Worm (Caenorhabditis elegans) whole organism, L3 larva: ENCODE results near the gene ZC239.5.

Experiments
- ZK546.5 ChIP-seq: sonication (generic microtip); optimal IDR thresholded peaks from 2 replicates; lab custom pipeline; 2017; ENCODE audit warnings: missing biosample characterization, missing genetic modification characterization
- ama-1 ChIP-seq: fragments of 150-350 bp; optimal IDR thresholded peaks from 2 replicates; lab custom pipeline; 2018
- ceh-82 ChIP-seq: fragments of 150-350 bp; optimal IDR thresholded peaks from 2 replicates; lab custom pipeline; 2014; ENCODE audit warnings: missing biosample characterization, missing genetic modification characterization
- ceh-9 ChIP-seq: sonication (generic microtip); optimal IDR thresholded peaks from 2 replicates; lab custom pipeline; 2018; ENCODE audit warnings: missing biosample characterization, missing genetic modification characterization
- egl-27 ChIP-seq: sonication (generic microtip); optimal IDR thresholded peaks from 4 replicates; lab custom pipeline; 2017; ENCODE audit warnings: missing biosample characterization, missing genetic modification reagents, missing genetic modification characterization
- egl-5 ChIP-seq: fragments of 150-350 bp; optimal IDR thresholded peaks from 2 replicates; lab custom pipeline; 2017; ENCODE audit warnings: missing biosample characterization, missing genetic modification reagents, missing genetic modification characterization, inconsistent platforms
- elt-2 ChIP-seq: sonication (generic microtip); optimal IDR thresholded peaks from 2 replicates; lab custom pipeline; 2016; ENCODE audit warnings: missing genetic modification reagents, mild to moderate bottlenecking, missing genetic modification characterization, missing compliant biosample characterization
- eor-1 ChIP-seq, 2 experiments: fragments of 150-350 bp; optimal IDR thresholded peaks; 2 replicates each; lab custom pipeline; 2014 to 2018; ENCODE audit warnings: missing biosample characterization in 2 of 2, missing genetic modification characterization in 2 of 2
- fkh-10 ChIP-seq: sonication (generic microtip); optimal IDR thresholded peaks from 2 replicates; lab custom pipeline; 2017; ENCODE audit warnings: missing biosample characterization, missing genetic modification reagents, missing genetic modification characterization
- fkh-2 ChIP-seq: fragments of 150-350 bp; optimal IDR thresholded peaks from 2 replicates; lab custom pipeline; 2014; ENCODE audit warnings: missing biosample characterization, missing genetic modification reagents, missing genetic modification characterization
- fos-1 ChIP-seq: fragments of 150-350 bp; optimal IDR thresholded peaks from 2 replicates; lab custom pipeline; 2014; ENCODE audit warnings: missing biosample characterization, missing genetic modification characterization
- jun-1 ChIP-seq: fragments of 150-350 bp; optimal IDR thresholded peaks from 2 replicates; lab custom pipeline; 2014; ENCODE audit warnings: missing biosample characterization, missing genetic modification reagents, missing genetic modification characterization
- lin-39 ChIP-seq: fragments of 150-350 bp; optimal IDR thresholded peaks from 2 replicates; lab custom pipeline; 2018; ENCODE audit warnings: missing biosample characterization, missing genetic modification reagents, missing genetic modification characterization
- lsy-12 ChIP-seq: sonication (generic microtip); optimal IDR thresholded peaks from 2 replicates; lab custom pipeline; 2016; ENCODE audit warnings: mild to moderate bottlenecking, missing genetic modification characterization, missing compliant biosample characterization
- nfya-1 ChIP-seq: sonication (generic microtip); optimal IDR thresholded peaks from 2 replicates; lab custom pipeline; 2017; ENCODE audit warnings: missing genetic modification characterization, mild to moderate bottlenecking, missing compliant biosample characterization, antibody characterized with exemption, moderate library complexity; ENCODE audit not compliant: insufficient read depth
- nhr-11 ChIP-seq: fragments of 150-350 bp; optimal IDR thresholded peaks from 2 replicates; lab custom pipeline; 2014; ENCODE audit warnings: missing biosample characterization, missing genetic modification characterization
- nhr-23 ChIP-seq: fragments of 150-350 bp; optimal IDR thresholded peaks from 2 replicates; lab custom pipeline; 2014; ENCODE audit warnings: missing biosample characterization, missing genetic modification reagents, missing genetic modification characterization
- nhr-237 ChIP-seq: fragments of 150-350 bp; optimal IDR thresholded peaks from 2 replicates; lab custom pipeline; 2014; ENCODE audit warnings: missing biosample characterization, missing genetic modification characterization
- nhr-25 ChIP-seq: sonication (generic microtip); optimal IDR thresholded peaks from 2 replicates; lab custom pipeline; 2017; ENCODE audit warnings: missing biosample characterization, missing genetic modification characterization
- nhr-43 ChIP-seq: sonication (generic microtip); optimal IDR thresholded peaks from 2 replicates; lab custom pipeline; 2016; ENCODE audit warnings: mild to moderate bottlenecking, missing genetic modification characterization, missing compliant biosample characterization; ENCODE audit not compliant: poor library complexity, severe bottlenecking
- nhr-67 ChIP-seq: fragments of 150-350 bp; optimal IDR thresholded peaks from 2 replicates; lab custom pipeline; 2014; ENCODE audit warnings: missing biosample characterization, missing genetic modification characterization
- nhr-76 ChIP-seq: fragments of 150-350 bp; sonication (generic microtip); optimal IDR thresholded peaks from 5 replicates; lab custom pipeline; 2014; ENCODE audit warnings: missing biosample characterization, missing genetic modification characterization
- nhr-77 ChIP-seq: fragments of 150-350 bp; optimal IDR thresholded peaks from 2 replicates; lab custom pipeline; 2014; ENCODE audit warnings: missing biosample characterization, missing genetic modification characterization
- pqm-1 ChIP-seq: fragments of 150-350 bp; optimal IDR thresholded peaks from 2 replicates; lab custom pipeline; 2017; ENCODE audit warnings: missing biosample characterization, missing genetic modification characterization, inconsistent platforms
- skn-1 ChIP-seq: fragments of 150-350 bp; optimal IDR thresholded peaks from 2 replicates; lab custom pipeline; 2014; ENCODE audit warnings: missing biosample characterization, missing genetic modification characterization
- snpc-4 ChIP-seq: fragments of 150-350 bp; optimal IDR thresholded peaks from 2 replicates; lab custom pipeline; 2014; ENCODE audit warnings: missing biosample characterization, missing genetic modification characterization
- tbx-2 ChIP-seq: sonication (generic microtip); optimal IDR thresholded peaks from 2 replicates; lab custom pipeline; 2016; ENCODE audit warnings: mild to moderate bottlenecking, missing genetic modification characterization, missing compliant biosample characterization
- unc-39 ChIP-seq: sonication (generic microtip); optimal IDR thresholded peaks from 4 replicates; lab custom pipeline; 2017; ENCODE audit warnings: missing biosample characterization, missing genetic modification characterization
- unc-62 ChIP-seq: fragments of 150-350 bp; sonication (generic microtip); optimal IDR thresholded peaks from 4 replicates; lab custom pipeline; 2014; ENCODE audit warnings: missing biosample characterization, missing genetic modification reagents, missing genetic modification characterization
- ztf-11 ChIP-seq: fragments of 150-350 bp; optimal IDR thresholded peaks from 2 replicates; lab custom pipeline; 2014; ENCODE audit warnings: missing biosample characterization, missing genetic modification characterization

ZC239.5 gene

ce11 chrII:3244758-3245157, 34.3 kb downstream of the ZC239.5 start:
- TF ChIP-seq elt-2 (tag; lab: Kevin White, UChicago) (peak; percentile 50), fos-1 (peak; percentile 9), fkh-10 (GFP tag; lab: Kevin White, UChicago) (no peak), nhr-23 (no peak), nhr-77 (tag; lab: Kevin White, UChicago) (peak; percentile 54), unc-39 (tag; lab: Kevin White, UChicago) (no peak), ama-1 (lab: Kevin White, UChicago) (no peak)
- TF ChIP-seq, all 47 proteins: peak for 3

- TF ChIP-seq eor-1 (tag; optimal IDR thresholded peaks at IDR 0.05; lab: Kevin White, UChicago) (no peak), jun-1 (tag; lab: Kevin White, UChicago) (peak; percentile 71), ceh-82 (tag; lab: Kevin White, UChicago) (no peak), elt-2 (tag; lab: Kevin White, UChicago) (peak; percentile 99), tbx-2 (tag; lab: Kevin White, UChicago) (no peak), nfya-1 (no peak), nhr-67 (tag; lab: Kevin White, UChicago) (no peak), nhr-43 (no peak), nhr-237 (tag; lab: Kevin White, UChicago) (no peak), nhr-11 (tag; lab: Kevin White, UChicago) (no peak), lsy-12 (tag; lab: Kevin White, UChicago) (no peak), egl-5 (tag; lab: Kevin White, UChicago) (no peak), pqm-1 (tag; lab: Kevin White, UChicago) (peak; percentile 96)
These were observed 35.4 kb downstream of the ZC239.5 start, which contains the start of gene C17F4.7 for ce11 chrII:3245836-3246235. Gene C17F4.7 (minus strand): TSS chrII:3246015.

ce11 chrII:3247556-3247955, 37.1 kb downstream of the ZC239.5 start:
- TF ChIP-seq ztf-11 (tag; lab: Kevin White, UChicago) (no peak), nhr-25 (tag; lab: Kevin White, UChicago) (no peak), lsy-12 (tag; lab: Kevin White, UChicago) (no peak), snpc-4 (tag; lab: Kevin White, UChicago) (no peak), fkh-2 (tag; lab: Kevin White, UChicago) (no peak), ceh-9 (no peak), egl-27 (tag; lab: Kevin White, UChicago) (no peak), nhr-237 (tag; lab: Kevin White, UChicago) (no peak)

ce11 chrII:3248043-3248718, 37.7 kb downstream of the ZC239.5 start, which contains the start of the genes fbxc-50 and C17F4.2:
Gene fbxc-50 (minus strand): TSS chrII:3248123.
Gene C17F4.2 (plus strand): TSS chrII:3248668.
- TF ChIP-seq unc-62 (GFP tag; lab: Kevin White, UChicago): no peak

- TF ChIP-seq skn-1: no peak
- TF ChIP-seq elt-2 (tag; lab: Kevin White, UChicago): no peak
- TF ChIP-seq nhr-76 (tag; lab: Kevin White, UChicago): no peak
- no peak for TF ChIP-seq ZK546.5 (tag; lab: Kevin White, UChicago)
- TF ChIP-seq ceh-82 (tag; lab: Kevin White, UChicago): no peak
- TF ChIP-seq nhr-237 (tag; lab: Kevin White, UChicago): no peak
- TF ChIP-seq ztf-11 (tag; lab: Kevin White, UChicago): no peak
- TF ChIP-seq unc-62 (GFP tag; lab: Kevin White, UChicago): no peak
- no peak for TF ChIP-seq ceh-9
- no peak for TF ChIP-seq lin-39 (tag; lab: Kevin White, UChicago)
- TF ChIP-seq fkh-2 (tag; lab: Kevin White, UChicago): no peak
These were observed 38.9 kb downstream of the ZC239.5 start, which contains the start of gene clec-124 for ce11 chrII:3249406-3249805. Gene clec-124 (plus strand): TSS chrII:3249706.

ce11 chrII:3250195-3250594, 39.7 kb downstream of the ZC239.5 start:
- TF ChIP-seq nhr-237 (tag; lab: Kevin White, UChicago): no peak
- TF ChIP-seq, all 47 proteins: peak for 0
